Fruit fly (Drosophila melanogaster) whole organism, embryonic: Measurements from ENCODE around the gene CG15382.

Source experiments
- Abd-B ChIP-seq: fragments of 200-800 bp; sonication (Bioruptor generic); optimal IDR thresholded peaks from 2 replicates; lab custom pipeline; 2018; ENCODE audit warnings: missing biosample characterization, mild to moderate bottlenecking, missing genetic modification characterization, moderate library complexity
- Atf3 ChIP-seq: fragments of 200-800 bp; sonication (Bioruptor generic); optimal IDR thresholded peaks from 3 replicates; lab custom pipeline; 2016; ENCODE audit warnings: missing biosample characterization, missing genetic modification characterization
- B-H2 ChIP-seq: fragments of 200-800 bp; sonication (Bioruptor generic); optimal IDR thresholded peaks from 2 replicates; lab custom pipeline; 2018; ENCODE audit warnings: missing biosample characterization, mild to moderate bottlenecking, missing genetic modification characterization
- CG10321 ChIP-seq: fragments of 200-800 bp; sonication (Bioruptor generic); IDR thresholded peaks from 2 replicates; pipeline ENCODE4 v1.3.6; 2022; ENCODE audit warnings: missing biosample characterization, missing genetic modification characterization
- CG10654 ChIP-seq: fragments of 200-800 bp; sonication (Bioruptor generic); optimal IDR thresholded peaks from 2 replicates; lab custom pipeline; 2016; ENCODE audit warnings: missing biosample characterization, missing genetic modification characterization
- CG11247 ChIP-seq: fragments of 200-800 bp; sonication (Bioruptor generic); IDR thresholded peaks from 2 replicates; pipeline ENCODE4 v1.3.6; 2022; ENCODE audit warnings: missing biosample characterization, missing genetic modification characterization
- CG11696 ChIP-seq: fragments of 200-800 bp; sonication (Bioruptor generic); IDR thresholded peaks from 2 replicates; pipeline ENCODE4 v1.3.6; 2022; ENCODE audit warnings: missing biosample characterization, missing genetic modification characterization
- CG12236 ChIP-seq: fragments of 200-800 bp; sonication (Bioruptor generic); optimal IDR thresholded peaks from 2 replicates; lab custom pipeline; 2016; ENCODE audit warnings: missing biosample characterization, missing genetic modification characterization
- CG13424 ChIP-seq: fragments of 200-800 bp; sonication (Bioruptor generic); optimal IDR thresholded peaks from 2 replicates; lab custom pipeline; 2019; ENCODE audit warnings: missing biosample characterization, mild to moderate bottlenecking, missing genetic modification characterization, moderate library complexity
- CG14965 ChIP-seq: fragments of 200-800 bp; sonication (Bioruptor generic); optimal IDR thresholded peaks from 2 replicates; lab custom pipeline; 2016; ENCODE audit warnings: missing biosample characterization, missing genetic modification characterization, borderline replicate concordance
- CG15073 ChIP-seq: fragments of 200-800 bp; sonication (Bioruptor generic); optimal IDR thresholded peaks from 2 replicates; lab custom pipeline; 2016; ENCODE audit warnings: missing biosample characterization, missing genetic modification characterization
- CG16813 ChIP-seq: fragments of 200-800 bp; sonication (Bioruptor generic); IDR thresholded peaks from 3 replicates; pipeline ENCODE4 v1.3.6; 2022; ENCODE audit warnings: missing biosample characterization, missing genetic modification characterization; ENCODE audit not compliant: partially characterized antibody
- CG17568 ChIP-seq: fragments of 200-800 bp; sonication (Bioruptor generic); optimal IDR thresholded peaks from 2 replicates; lab custom pipeline; 2018; ENCODE audit warnings: missing biosample characterization, mild to moderate bottlenecking, missing genetic modification characterization, moderate library complexity
- CG30431 ChIP-seq: fragments of 200-800 bp; sonication (Bioruptor generic); optimal IDR thresholded peaks from 2 replicates; lab custom pipeline; 2017; ENCODE audit warnings: missing biosample characterization, missing genetic modification characterization
- CG31441 ChIP-seq: fragments of 200-800 bp; sonication (Bioruptor generic); IDR thresholded peaks from 2 replicates; pipeline ENCODE4 v1.3.6; 2022; ENCODE audit warnings: missing biosample characterization, missing genetic modification characterization
- CG32772 ChIP-seq: fragments of 200-800 bp; sonication (Bioruptor generic); IDR thresholded peaks from 2 replicates; pipeline ENCODE4 v1.3.6; 2022; ENCODE audit warnings: missing biosample characterization, missing genetic modification characterization
- CG3726 ChIP-seq: fragments of 200-800 bp; sonication (Bioruptor generic); IDR thresholded peaks from 3 replicates; pipeline ENCODE4, ENCODE4 v1.3.6; 2022; ENCODE audit warnings: missing biosample characterization, missing genetic modification characterization
- CG4707 ChIP-seq: fragments of 200-800 bp; sonication (Bioruptor generic); optimal IDR thresholded peaks from 2 replicates; lab custom pipeline; 2018; ENCODE audit warnings: missing biosample characterization, mild to moderate bottlenecking, missing genetic modification characterization, moderate library complexity
- CG7786 ChIP-seq: fragments of 200-800 bp; sonication (Bioruptor generic); optimal IDR thresholded peaks from 2 replicates; lab custom pipeline; 2016; ENCODE audit warnings: missing biosample characterization, missing genetic modification characterization
- CG9215 ChIP-seq: fragments of 200-800 bp; sonication (Bioruptor generic); IDR thresholded peaks from 2 replicates; pipeline ENCODE4 v1.3.6; 2022; ENCODE audit warnings: missing biosample characterization, missing genetic modification characterization
- D19B ChIP-seq: fragments of 200-800 bp; sonication (Bioruptor generic); optimal IDR thresholded peaks from 2 replicates; lab custom pipeline; 2017; ENCODE audit warnings: missing biosample characterization, mild to moderate bottlenecking, missing genetic modification characterization
- Fer3 ChIP-seq: fragments of 200-800 bp; sonication (Bioruptor generic); optimal IDR thresholded peaks from 2 replicates; lab custom pipeline; 2018; ENCODE audit warnings: missing biosample characterization, mild to moderate bottlenecking, missing genetic modification characterization, moderate library complexity
- HLH54F ChIP-seq: fragments of 200-800 bp; sonication (Bioruptor generic); optimal IDR thresholded peaks from 3 replicates; lab custom pipeline; 2016; ENCODE audit warnings: missing biosample characterization, missing genetic modification characterization
- Hr3 ChIP-seq: fragments of 200-800 bp; sonication (Bioruptor generic); optimal IDR thresholded peaks from 3 replicates; lab custom pipeline; 2016; ENCODE audit warnings: missing biosample characterization, missing genetic modification characterization
- Mrtf ChIP-seq: fragments of 200-800 bp; sonication (Bioruptor generic); IDR thresholded peaks from 3 replicates; pipeline ENCODE4 v1.3.6; 2022; ENCODE audit warnings: missing biosample characterization, missing genetic modification characterization
- Opbp ChIP-seq: fragments of 200-800 bp; sonication (Bioruptor generic); IDR thresholded peaks from 3 replicates; pipeline ENCODE4 v1.3.6; 2022; ENCODE audit warnings: missing biosample characterization, missing genetic modification characterization; ENCODE audit not compliant: partially characterized antibody
- PHDP ChIP-seq: fragments of 200-800 bp; sonication (Bioruptor generic); optimal IDR thresholded peaks from 3 replicates; lab custom pipeline; 2018; ENCODE audit warnings: missing biosample characterization, mild to moderate bottlenecking, missing genetic modification characterization, moderate library complexity
- Ptx1 ChIP-seq: fragments of 200-800 bp; sonication (Bioruptor generic); IDR thresholded peaks from 2 replicates; pipeline ENCODE4 v1.3.6; 2022; ENCODE audit warnings: missing biosample characterization, missing genetic modification characterization
- Rfx ChIP-seq: fragments of 200-800 bp; sonication (Bioruptor generic); IDR thresholded peaks from 2 replicates; pipeline ENCODE4 v1.3.6; 2022; ENCODE audit warnings: missing biosample characterization, missing genetic modification characterization
- Sox102F ChIP-seq: fragments of 200-800 bp; sonication (Bioruptor generic); optimal IDR thresholded peaks from 2 replicates; lab custom pipeline; 2018; ENCODE audit warnings: missing biosample characterization, mild to moderate bottlenecking, missing genetic modification characterization, moderate library complexity
- Spps ChIP-seq: fragments of 200-800 bp; sonication (Bioruptor generic); optimal IDR thresholded peaks from 2 replicates; lab custom pipeline; 2018; ENCODE audit warnings: missing biosample characterization, mild to moderate bottlenecking, missing genetic modification characterization
- Tbp ChIP-seq: fragments of >200 bp; optimal IDR thresholded peaks from 2 replicates; lab custom pipeline; 2018; ENCODE audit warnings: missing biosample characterization, missing genetic modification characterization
- Xrp1 ChIP-seq: fragments of 200-800 bp; sonication (Bioruptor generic); IDR thresholded peaks from 2 replicates; pipeline ENCODE4 v1.3.6; 2022; ENCODE audit warnings: missing biosample characterization, missing genetic modification characterization
- al ChIP-seq: fragments of 200-800 bp; sonication (Bioruptor generic); IDR thresholded peaks from 2 replicates; pipeline ENCODE4 v1.3.6; 2022; ENCODE audit warnings: missing biosample characterization, missing genetic modification characterization
- bigmax ChIP-seq: fragments of 200-800 bp; sonication (Bioruptor generic); optimal IDR thresholded peaks from 2 replicates; lab custom pipeline; 2018; ENCODE audit warnings: missing biosample characterization, mild to moderate bottlenecking, missing genetic modification characterization
- cato ChIP-seq: fragments of 200-800 bp; sonication (Bioruptor generic); optimal IDR thresholded peaks from 2 replicates; lab custom pipeline; 2016; ENCODE audit warnings: missing biosample characterization, missing genetic modification characterization, borderline replicate concordance
- chif ChIP-seq, 2 experiments: fragments of 200-800 bp; sonication (Bioruptor generic); optimal IDR thresholded peaks; 3 replicates each; lab custom pipeline; 2016; ENCODE audit warnings: missing biosample characterization in 2 of 2, missing genetic modification characterization in 2 of 2
- ci ChIP-seq: fragments of 200-800 bp; sonication (Bioruptor generic); IDR thresholded peaks from 3 replicates; pipeline ENCODE4 v1.3.6; 2022; ENCODE audit warnings: missing biosample characterization, missing genetic modification characterization
- fd3F ChIP-seq: fragments of 200-800 bp; sonication (Bioruptor generic); optimal IDR thresholded peaks from 2 replicates; lab custom pipeline; 2018; ENCODE audit warnings: missing biosample characterization, mild to moderate bottlenecking, missing genetic modification characterization, moderate library complexity
- gcm2 ChIP-seq: fragments of 200-800 bp; sonication (Bioruptor generic); optimal IDR thresholded peaks from 2 replicates; lab custom pipeline; 2016; ENCODE audit warnings: missing biosample characterization, missing genetic modification characterization
- ind ChIP-seq: fragments of 200-800 bp; sonication (Bioruptor generic); optimal IDR thresholded peaks from 3 replicates; lab custom pipeline; 2016; ENCODE audit warnings: missing biosample characterization, missing genetic modification characterization
- nau ChIP-seq: fragments of 200-800 bp; sonication (Bioruptor generic); optimal IDR thresholded peaks from 3 replicates; lab custom pipeline; 2017; ENCODE audit warnings: missing biosample characterization, mild to moderate bottlenecking, missing genetic modification characterization, missing genetic modification reagents
- nerfin-1 ChIP-seq: fragments of 200-800 bp; sonication (Bioruptor generic); optimal IDR thresholded peaks from 3 replicates; lab custom pipeline; 2019; ENCODE audit warnings: missing biosample characterization, mild to moderate bottlenecking, missing genetic modification characterization, moderate library complexity
- peb ChIP-seq: fragments of 200-800 bp; sonication (Bioruptor generic); IDR thresholded peaks from 2 replicates; pipeline ENCODE4 v1.3.6; 2022; ENCODE audit warnings: missing biosample characterization, missing genetic modification characterization
- phol ChIP-seq: fragments of 200-800 bp; sonication (Bioruptor generic); optimal IDR thresholded peaks from 3 replicates; lab custom pipeline; 2018; ENCODE audit warnings: missing biosample characterization, mild to moderate bottlenecking, missing genetic modification characterization, moderate library complexity
- sens ChIP-seq: fragments of 200-800 bp; sonication (Bioruptor generic); peaks from one replicate; lab custom pipeline; 2016; ENCODE audit warnings: missing biosample characterization, missing genetic modification characterization
- slbo ChIP-seq: fragments of 200-800 bp; sonication (Bioruptor generic); IDR thresholded peaks from 2 replicates; pipeline ENCODE4 v1.3.6; 2022; ENCODE audit warnings: missing biosample characterization, missing genetic modification characterization
- z ChIP-seq: fragments of 200-800 bp; sonication (Bioruptor generic); IDR thresholded peaks from 3 replicates; pipeline ENCODE4 v1.3.6; 2022; ENCODE audit warnings: missing biosample characterization, missing genetic modification characterization
- zf30C ChIP-seq: fragments of 200-800 bp; sonication (Bioruptor generic); optimal IDR thresholded peaks from 3 replicates; lab custom pipeline; 2018; ENCODE audit warnings: missing biosample characterization, mild to moderate bottlenecking, missing genetic modification characterization

CG15382 gene

DNA sequence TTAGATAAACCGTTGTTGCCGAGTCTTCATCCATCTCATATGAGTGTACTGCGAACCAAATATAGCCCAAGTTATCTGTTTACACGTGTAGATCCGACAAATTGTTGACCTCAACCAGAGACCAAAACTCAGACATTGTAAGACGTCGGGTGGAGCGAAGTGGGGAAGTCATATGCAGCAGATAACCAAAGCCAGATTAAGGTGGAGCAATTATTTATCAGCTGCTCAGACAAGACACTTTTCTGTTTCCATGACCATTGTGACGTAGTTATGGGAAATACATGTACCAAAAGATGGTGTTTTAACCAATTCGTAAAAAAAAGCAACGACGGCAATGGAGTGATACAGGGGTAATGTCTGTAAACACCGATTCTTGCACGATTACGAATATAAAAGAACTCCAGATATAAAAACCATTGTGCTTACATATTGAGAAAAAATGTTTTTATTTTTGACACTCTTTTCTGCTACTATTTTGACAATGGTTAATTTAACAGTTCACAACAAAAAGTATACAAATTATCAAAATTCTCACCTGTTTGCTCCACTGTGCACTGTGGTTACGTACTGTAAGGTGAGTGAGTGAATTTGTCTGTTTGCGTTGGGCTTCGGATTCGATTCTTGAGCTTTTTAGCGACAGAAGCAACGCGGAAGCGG lies 21.9 kb downstream of the CG15382 start (continued):
- TF ChIP-seq CG4707 (peak; percentile 77), peb (GFP tag; lab: Robert Waterston, UW) (0 out of 2 replicates have a peak, but pooled peaks have one; percentile 27), CG11247 (GFP tag; lab: Robert Waterston, UW) (peak; percentile 56), ind (GFP tag; lab: Kevin White, UChicago) (peak; percentile 53), Ptx1 (peak; percentile 32; the same call in 1 of the 2 replicates), Fer3 (tag; lab: Kevin White, UChicago) (peak; percentile 25), Sox102F (peak; percentile 50), z (GFP tag; lab: Robert Waterston, UW) (0 out of 3 replicates have a peak, but pooled peaks have one; percentile 40), Tbp (GFP tag; lab: Kevin White, UChicago) (no peak), CG16813 (no peak), fd3F (GFP tag; lab: Kevin White, UChicago) (peak; percentile 0), CG12236 (GFP tag; lab: Kevin White, UChicago) (peak; percentile 1), Atf3 (GFP tag; lab: Kevin White, UChicago) (no peak), Abd-B (GFP tag; lab: Kevin White, UChicago) (no peak), CG9215 (0 out of 2 replicates have a peak, but pooled peaks have one; percentile 31), CG15073 (GFP tag; lab: Kevin White, UChicago) (no peak), slbo (GFP tag; lab: Robert Waterston, UW) (peak; percentile 72), Rfx (GFP tag; lab: Robert Waterston, UW) (peak; percentile 62; the same call in 1 of the 2 replicates), sens (GFP tag; lab: Kevin White, UChicago) (peak; percentile 80), CG13424 (peak; percentile 20), CG32772 (peak; percentile 27; the same call in 1 of the 2 replicates), D19B (GFP tag; lab: Kevin White, UChicago) (peak; percentile 35), CG17568 (GFP tag; lab: Kevin White, UChicago) (no peak), CG31441 (GFP tag; lab: Robert Waterston, UW) (0 out of 2 replicates have a peak, but pooled peaks have one; percentile 33), B-H2 (GFP tag; lab: Kevin White, UChicago) (no peak), Xrp1 (GFP tag; lab: Robert Waterston, UW) (peak; percentile 54; the same call in 1 of the 2 replicates), nau (GFP tag; lab: Kevin White, UChicago) (peak; percentile 38), CG3726 (0 out of 3 replicates have a peak, but pooled peaks have one; percentile 8), CG11696 (GFP tag; lab: Robert Waterston, UW) (peak; percentile 46; the same call in 1 of the 2 replicates), Hr3 (GFP tag; lab: Kevin White, UChicago) (no peak), al (GFP tag; lab: Robert Waterston, UW) (peak; percentile 55), CG10654 (GFP tag; lab: Kevin White, UChicago) (peak; percentile 34), CG7786 (GFP tag; lab: Kevin White, UChicago) (peak; percentile 54), ci (GFP tag; lab: Robert Waterston, UW) (no peak), chif (GFP tag; optimal IDR thresholded peaks at IDR 0.05; lab: Kevin White, UChicago) (peak; percentile 11 to 73), bigmax (GFP tag; lab: Kevin White, UChicago) (no peak)
- TF ChIP-seq, all 482 proteins: peak for 192

DNA sequence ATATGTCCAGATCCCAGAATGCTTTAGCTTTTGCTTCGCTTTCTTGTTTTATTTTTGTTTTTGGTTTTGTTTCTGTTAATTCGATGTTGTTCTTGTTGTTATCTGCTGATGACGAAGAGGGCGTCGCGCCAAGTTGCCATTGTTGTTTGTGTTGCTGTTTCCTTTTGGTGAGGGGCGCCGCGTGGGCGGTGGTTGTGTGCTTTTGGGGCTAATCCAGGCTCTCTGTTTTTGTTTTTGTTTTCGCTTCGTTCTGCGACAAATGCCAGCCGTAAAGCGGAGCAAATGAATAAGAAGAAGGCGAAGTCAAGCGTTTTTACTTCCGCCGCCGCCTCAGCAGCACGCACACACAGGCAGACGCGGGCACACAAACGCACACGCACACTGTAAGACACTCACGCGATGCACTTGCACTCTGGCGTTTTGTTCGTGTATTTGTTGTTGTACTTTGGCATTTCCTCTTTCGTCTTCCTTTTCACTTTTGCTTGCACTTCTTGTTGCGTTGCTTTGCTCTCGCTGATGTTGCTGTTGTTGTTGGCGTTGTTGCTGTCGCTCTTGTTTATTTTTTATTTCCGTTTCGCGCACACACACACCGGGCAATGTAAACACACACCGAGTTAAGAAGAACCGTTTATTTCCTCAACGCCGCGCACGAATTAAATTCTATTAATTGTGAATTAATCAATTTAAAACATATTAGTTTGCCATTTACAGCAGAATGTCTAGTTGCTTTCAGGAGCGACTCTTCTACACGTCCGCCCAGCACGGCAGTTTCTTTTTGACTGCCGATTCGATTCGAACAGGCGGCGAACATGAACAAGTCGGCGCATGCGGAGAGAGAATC lies 22.6 kb downstream of the CG15382 start, which contains the start of gene aop:
Gene aop (minus strand): TSS at position 786 of the 841 bp plus-strand sequence.
- TF ChIP-seq Mrtf (GFP tag; lab: Robert Waterston, UW) (no peak), Spps (tag; lab: Kevin White, UChicago) (peak; percentile 39), CG14965 (no peak), CG10321 (no peak), phol (no peak), CG32772 (no peak), gcm2 (GFP tag; lab: Kevin White, UChicago) (no peak), PHDP (tag; lab: Kevin White, UChicago) (no peak), cato (no peak), nerfin-1 (tag; lab: Kevin White, UChicago) (no peak), Opbp (peak; percentile 47; the same call in 1 of the 3 replicates), HLH54F (no peak), CG30431 (GFP tag; lab: Kevin White, UChicago) (no peak), zf30C (peak; percentile 39)
